Worm (Caenorhabditis elegans): Measurements from ENCODE around the gene K08D10.14.

ce11 chrIV:4152143-4152542 lies 2.6 kb upstream of the K08D10.14 start, which contains the start of the genes K08D10.10 and R07C12.1:
- no peak for TF ChIP-seq unc-39 (tag; optimal IDR thresholded peaks at IDR 0.05)
- TF ChIP-seq T26A8.4 (GFP tag; IDR thresholded peaks at IDR 0.05) = no peak
- TF ChIP-seq spr-1 (tag; optimal IDR thresholded peaks at IDR 0.05) = no peak
- no peak for TF ChIP-seq hlh-30 (tag; optimal IDR thresholded peaks at IDR 0.05; ENCODE audit: insufficient read depth)
- TF ChIP-seq mxl-2 (GFP tag; conservative IDR thresholded peaks at IDR 0.05) = no peak
- TF ChIP-seq nhr-25 (tag; optimal IDR thresholded peaks at IDR 0.05; ENCODE audit: borderline replicate concordance, insufficient read depth) = no peak
- TF ChIP-seq egl-27 (tag; optimal IDR thresholded peaks at IDR 0.05) = no peak
- peak; percentile 14 for TF ChIP-seq nhr-28 (tag; optimal IDR thresholded peaks at IDR 0.05)

Measured in whole organism, L4 larva.